Worm (Caenorhabditis elegans): ENCODE results near the gene imph-1.

Gene imph-1

DNA sequence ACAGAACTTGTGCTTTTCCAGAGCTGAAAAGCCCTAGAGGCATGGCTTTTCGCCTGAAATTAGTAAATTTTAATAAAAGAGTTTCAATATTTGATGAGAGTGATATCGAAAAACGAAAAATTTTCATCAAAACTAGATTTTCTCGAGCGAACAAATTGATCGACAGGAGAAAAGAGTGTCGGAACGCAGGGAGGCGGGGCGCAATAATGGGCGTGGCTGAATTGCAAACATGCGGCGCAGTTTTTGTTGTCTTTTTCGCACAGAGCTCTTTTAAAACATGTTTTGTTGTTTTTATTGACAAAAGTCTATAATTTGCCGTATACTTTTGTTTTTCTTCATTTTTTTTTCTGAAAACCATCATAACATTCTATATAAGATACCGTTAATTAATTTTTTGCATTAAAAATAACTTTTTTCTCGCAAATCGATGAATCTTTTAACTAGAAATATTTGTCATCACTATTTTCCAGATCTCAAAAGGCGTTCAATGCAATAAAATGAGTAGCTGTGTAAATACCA lies 25.0 kb downstream of the imph-1 start, which contains the start of the genes sel-5 and wdr-48:
Gene sel-5, minus strand, starts transcription at position 53 of the 519 bp plus-strand sequence.
Gene wdr-48, plus strand, starts transcription at position 469 of the 519 bp plus-strand sequence.
- TF ChIP-seq him-1 (tag; optimal IDR thresholded peaks at IDR 0.05) (no peak), dao-5 (tag; optimal IDR thresholded peaks at IDR 0.05) (no peak), W03F9.2 (tag; optimal IDR thresholded peaks at IDR 0.05) (peak; percentile 48)

DNA sequence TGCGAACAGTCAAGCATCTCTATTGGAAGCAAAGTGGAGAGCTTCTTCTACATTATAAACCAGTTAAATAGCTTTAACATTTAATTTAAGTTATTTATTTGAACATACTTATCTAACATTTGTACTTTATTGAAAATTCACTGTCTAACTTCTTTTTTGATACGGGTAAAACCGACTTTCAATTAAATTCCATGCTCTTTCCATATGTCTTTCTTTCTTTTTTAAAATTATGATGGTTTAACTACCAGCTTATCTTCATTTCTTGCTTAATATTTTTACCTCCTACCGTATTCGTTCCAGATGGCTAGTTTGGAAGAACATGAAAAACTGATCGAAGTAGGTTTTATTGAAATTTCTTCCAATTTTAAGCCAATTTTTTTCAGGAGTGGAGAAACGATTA lies 28.1 kb downstream of the imph-1 start, which contains the start of gene F35G12.12:
Gene F35G12.12, plus strand, starts transcription at position 301 of the 400 bp plus-strand sequence.
- TF ChIP-seq W03F9.2 (tag; optimal IDR thresholded peaks at IDR 0.05) (no peak), him-1 (tag; optimal IDR thresholded peaks at IDR 0.05) (no peak), dao-5 (tag; optimal IDR thresholded peaks at IDR 0.05) (no peak)

DNA sequence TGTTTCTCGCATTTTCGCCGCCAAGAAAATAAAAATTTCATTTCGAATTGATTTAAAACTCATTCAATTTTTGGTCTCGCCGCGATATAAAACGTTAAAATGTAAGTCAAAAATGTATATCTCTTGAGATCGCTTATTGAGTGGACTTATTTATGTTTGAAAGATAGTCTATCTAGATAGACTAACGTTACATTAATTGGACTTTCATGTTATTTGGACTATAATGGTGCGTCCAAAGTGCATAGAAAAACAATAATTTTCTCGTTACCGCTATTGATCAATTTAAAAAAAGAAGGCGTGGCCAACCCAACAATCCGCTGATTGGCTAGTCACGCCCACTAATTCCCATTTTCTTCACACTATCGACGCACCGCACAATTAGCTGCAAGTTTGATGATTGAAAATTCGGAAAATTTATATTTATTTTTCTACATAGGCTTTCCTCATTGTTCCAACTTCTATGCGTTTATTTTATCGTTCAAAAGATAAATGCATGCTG lies 30.7 kb downstream of the imph-1 start, which contains the start of gene F35G12.5:
Gene F35G12.5, plus strand, starts transcription at position 51 of the 499 bp plus-strand sequence.
- no peak for TF ChIP-seq dao-5 (tag; optimal IDR thresholded peaks at IDR 0.05)
- TF ChIP-seq W03F9.2 (tag; optimal IDR thresholded peaks at IDR 0.05) = no peak
- no peak for TF ChIP-seq him-1 (tag; optimal IDR thresholded peaks at IDR 0.05)

DNA sequence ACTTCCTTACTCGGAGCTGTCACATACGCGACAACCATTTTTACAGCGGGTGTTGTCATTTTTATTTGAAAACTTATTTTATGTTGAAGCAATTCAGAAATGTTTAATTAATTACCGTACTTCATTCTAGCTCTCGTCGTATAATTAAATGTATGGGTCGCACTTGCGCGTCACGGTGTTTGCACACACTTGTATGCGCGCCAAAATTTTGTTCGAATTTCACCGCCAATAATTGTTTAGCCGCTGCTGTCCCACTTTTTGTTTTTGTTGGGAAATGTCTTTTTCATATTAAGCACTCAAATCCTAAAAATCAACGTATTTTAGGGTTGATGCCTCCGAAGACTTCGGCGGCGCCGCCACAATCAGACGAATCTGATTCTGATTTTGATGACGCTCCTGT lies 33.8 kb downstream of the imph-1 start, which contains the start of the genes F35G12.7 and smc-4:
Gene F35G12.7, minus strand, starts transcription at position 154 of the 400 bp plus-strand sequence.
Gene smc-4, plus strand, starts transcription at position 325 of the 400 bp plus-strand sequence.
- TF ChIP-seq W03F9.2 (tag; optimal IDR thresholded peaks at IDR 0.05) (no peak), dao-5 (tag; optimal IDR thresholded peaks at IDR 0.05) (no peak), him-1 (tag; optimal IDR thresholded peaks at IDR 0.05) (no peak)

DNA sequence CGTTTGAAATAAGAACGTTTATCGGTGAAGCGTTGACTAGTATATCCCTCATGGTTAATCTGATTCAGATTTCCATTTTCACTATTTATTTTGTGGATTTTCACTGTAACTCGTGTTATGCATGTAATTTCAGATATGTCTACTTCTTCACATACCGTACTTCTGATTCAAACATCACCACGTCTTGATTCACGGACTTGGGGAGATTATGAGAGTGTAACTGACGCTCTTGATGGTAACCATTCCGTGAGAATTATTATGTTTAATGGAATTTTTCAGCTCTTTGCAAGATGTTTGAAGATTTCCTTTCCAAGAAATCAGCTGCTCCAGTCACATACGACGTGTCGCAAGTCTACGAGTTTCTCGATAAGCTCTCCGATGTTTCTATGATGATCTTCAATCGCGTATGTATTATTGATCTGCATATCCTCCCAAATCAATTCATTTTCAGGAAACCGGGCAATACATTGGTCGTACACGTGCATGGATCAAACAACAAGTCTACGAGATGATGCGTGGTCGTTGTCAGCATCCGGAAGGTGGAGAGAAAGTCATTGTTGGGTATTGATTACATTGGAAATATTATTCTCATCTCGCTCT lies 39.8 kb downstream of the imph-1 start, which contains the start of gene erh-2:
Gene erh-2, plus strand, starts transcription at position 134 of the 600 bp plus-strand sequence.
- no peak for TF ChIP-seq him-1 (tag; optimal IDR thresholded peaks at IDR 0.05)

DNA sequence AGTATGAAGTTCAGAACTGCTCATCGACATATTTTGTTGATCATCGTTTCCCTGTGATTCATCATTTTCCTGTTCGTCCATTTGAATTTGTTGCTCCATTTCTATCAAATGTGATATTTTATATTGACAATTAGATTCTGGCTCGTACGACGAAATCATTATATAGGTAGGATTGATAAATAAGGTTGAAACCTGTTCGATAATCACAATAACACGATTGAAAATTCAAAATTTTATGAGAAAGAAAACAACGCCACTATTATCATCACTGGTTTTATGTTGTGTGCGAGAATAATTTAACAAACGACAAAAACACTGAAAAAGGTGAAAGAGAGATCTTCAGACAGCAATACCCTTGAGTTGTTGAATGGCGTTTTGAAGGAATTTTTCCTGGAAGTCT lies 40.9 kb downstream of the imph-1 start, which contains the start of gene apc-11:
Gene apc-11, minus strand, starts transcription at position 101 of the 400 bp plus-strand sequence.
- no peak for TF ChIP-seq W03F9.2 (tag; optimal IDR thresholded peaks at IDR 0.05)
- no peak for TF ChIP-seq him-1 (tag; optimal IDR thresholded peaks at IDR 0.05)
- TF ChIP-seq dao-5 (tag; optimal IDR thresholded peaks at IDR 0.05) = no peak

DNA sequence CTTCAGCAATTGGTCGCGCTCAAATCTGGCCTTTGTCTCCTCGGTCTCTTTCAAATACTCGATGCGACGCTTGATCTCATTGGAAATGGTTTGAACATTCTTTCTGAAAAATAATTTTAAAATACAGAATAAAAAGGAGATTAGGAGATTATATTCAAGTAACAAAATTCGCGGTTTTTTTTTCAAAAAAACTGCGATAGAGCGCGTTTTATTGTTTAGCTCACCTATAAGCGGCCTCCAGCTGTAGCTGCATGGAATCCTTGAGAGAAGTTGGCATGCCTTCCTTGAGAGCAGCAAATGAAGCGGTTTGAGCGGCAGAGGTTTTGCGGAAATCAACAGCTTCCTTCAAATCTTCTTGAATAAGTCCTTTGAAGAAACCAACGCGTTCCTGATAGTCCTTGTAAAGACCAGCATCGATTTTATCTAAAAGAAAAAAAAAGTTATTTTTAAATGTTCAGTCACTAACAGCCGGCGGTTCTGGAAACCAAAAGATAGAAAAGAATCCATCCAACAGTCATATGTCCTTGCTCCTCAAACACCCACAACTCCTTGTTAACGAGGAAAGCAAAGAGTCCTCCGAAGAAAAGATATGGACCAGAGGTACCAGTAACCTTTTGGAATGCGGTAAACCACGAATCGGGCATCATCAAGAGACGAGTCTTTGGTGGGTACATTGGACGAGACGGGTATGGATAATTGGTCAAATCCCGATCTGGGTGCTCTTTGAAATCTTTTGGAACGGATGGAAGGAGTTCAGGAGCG lies 41.5 kb downstream of the imph-1 start:
- no peak for TF ChIP-seq him-1 (tag; optimal IDR thresholded peaks at IDR 0.05)
- TF ChIP-seq W03F9.2 (tag; optimal IDR thresholded peaks at IDR 0.05) = no peak
- TF ChIP-seq dao-5 (tag; optimal IDR thresholded peaks at IDR 0.05) = no peak

DNA sequence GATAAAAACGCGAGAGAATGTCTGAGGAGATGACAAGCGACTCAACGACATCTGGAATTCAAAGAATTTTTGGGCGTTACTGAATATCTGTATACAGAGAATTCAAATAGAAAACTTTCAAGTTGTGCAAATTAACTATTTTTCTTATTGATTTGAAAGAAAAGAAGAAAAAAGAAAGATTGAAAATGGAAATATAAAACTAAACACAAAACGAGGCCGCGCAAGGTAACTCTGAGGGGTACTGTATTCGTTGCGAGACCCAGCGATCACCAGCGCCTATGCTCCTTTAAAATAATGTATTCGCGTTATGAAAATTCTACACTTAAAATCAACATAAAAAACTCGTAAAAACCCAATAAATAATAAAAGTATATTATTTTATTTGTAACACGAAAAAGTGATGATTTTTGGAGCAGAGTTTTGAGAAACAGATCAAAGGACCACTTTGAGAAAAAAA lies 42.4 kb downstream of the imph-1 start, which contains the start of gene asb-1:
Gene asb-1, minus strand, starts transcription at position 51 of the 457 bp plus-strand sequence.
- TF ChIP-seq him-1 (tag; optimal IDR thresholded peaks at IDR 0.05) = no peak
- TF ChIP-seq dao-5 (tag; optimal IDR thresholded peaks at IDR 0.05) = no peak
- TF ChIP-seq W03F9.2 (tag; optimal IDR thresholded peaks at IDR 0.05) = no peak

DNA sequence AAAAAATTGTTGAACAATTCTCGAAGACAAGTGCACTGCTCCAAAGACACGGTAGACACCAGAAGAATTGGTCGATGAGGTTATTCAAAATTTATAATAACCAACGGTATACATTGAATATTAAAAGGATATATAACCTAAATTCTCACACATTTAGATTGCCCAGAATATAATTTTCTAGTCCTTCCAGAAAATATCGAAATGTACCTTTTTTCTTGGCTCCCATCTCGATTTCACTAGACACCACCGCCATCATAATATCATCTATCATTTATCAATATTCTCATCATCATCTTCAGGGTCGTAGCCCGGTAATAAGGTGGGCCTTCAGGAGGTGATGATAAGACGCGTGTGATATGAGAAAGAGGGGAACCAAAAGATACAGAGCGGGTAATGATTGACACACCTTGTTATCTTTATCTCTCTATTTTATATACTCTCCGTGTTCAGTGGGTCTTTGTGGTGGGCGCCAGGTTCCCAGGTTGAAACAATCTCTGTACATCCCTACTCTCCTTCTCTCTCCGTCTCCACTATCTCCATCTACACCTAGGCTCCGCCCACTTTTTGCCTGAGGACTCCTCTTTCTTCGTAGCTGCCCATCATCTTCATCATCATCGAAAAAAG lies 46.8 kb downstream of the imph-1 start, which contains the start of gene mab-21:
Gene mab-21, plus strand, starts transcription at position 615 of the 624 bp plus-strand sequence.
- TF ChIP-seq W03F9.2 (tag; optimal IDR thresholded peaks at IDR 0.05) (no peak), him-1 (tag; optimal IDR thresholded peaks at IDR 0.05) (no peak), dao-5 (tag; optimal IDR thresholded peaks at IDR 0.05) (no peak)

DNA sequence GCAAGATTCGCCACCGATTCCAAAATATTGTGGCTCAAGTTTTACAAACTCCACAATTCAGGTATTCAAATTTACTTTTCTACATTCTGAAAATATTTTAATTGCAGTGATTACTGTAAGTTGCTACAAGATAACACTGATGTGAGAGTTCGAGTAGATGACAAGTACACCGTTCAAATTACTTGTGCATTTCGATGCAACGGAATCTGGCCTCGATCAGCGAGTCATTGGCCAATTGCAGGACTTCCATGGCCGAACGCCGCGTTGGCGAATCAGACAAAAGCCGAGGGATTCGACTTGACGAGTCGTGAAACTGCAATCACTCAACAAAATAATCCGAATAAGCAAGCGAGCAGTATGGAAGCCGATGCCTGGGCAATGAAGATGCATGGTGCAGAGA lies 47.9 kb downstream of the imph-1 start:
- TF ChIP-seq him-1 (tag; optimal IDR thresholded peaks at IDR 0.05) = no peak
- no peak for TF ChIP-seq W03F9.2 (tag; optimal IDR thresholded peaks at IDR 0.05)
- no peak for TF ChIP-seq dao-5 (tag; optimal IDR thresholded peaks at IDR 0.05)

DNA sequence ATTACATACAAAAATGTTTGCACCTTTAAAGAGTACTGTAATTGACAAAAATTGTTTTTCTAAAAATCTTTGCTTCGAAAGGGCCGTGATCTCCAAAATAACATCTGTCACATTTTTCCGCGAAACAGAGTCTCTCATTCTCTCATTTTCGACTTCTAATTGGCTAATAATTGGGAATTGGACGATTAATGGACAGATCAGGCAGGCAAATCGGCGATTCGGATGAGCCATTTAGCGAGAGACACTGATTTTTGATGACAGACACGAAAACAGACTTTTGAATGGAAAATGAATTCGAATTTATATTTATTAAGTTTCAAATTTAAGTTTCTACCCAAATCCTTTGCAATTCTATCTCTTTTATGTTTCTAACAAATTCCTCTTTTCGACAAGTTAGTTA lies 50.4 kb downstream of the imph-1 start:
- no peak for TF ChIP-seq him-1 (tag; optimal IDR thresholded peaks at IDR 0.05)
- TF ChIP-seq dao-5 (tag; optimal IDR thresholded peaks at IDR 0.05) = no peak
- no peak for TF ChIP-seq W03F9.2 (tag; optimal IDR thresholded peaks at IDR 0.05)

Data from whole organism, L4/young adult.